Fruit fly (Drosophila melanogaster) whole organism, prepupa: Measurements from ENCODE around the gene APP-BP1.

ENCODE experiments used
- Blimp-1 ChIP-seq: fragments of 200-800 bp; sonication (Bioruptor generic); optimal IDR thresholded peaks from 3 replicates; lab custom pipeline; 2017; ENCODE audit warnings: missing biosample characterization, missing genetic modification characterization, mild to moderate bottlenecking, moderate library complexity, missing genetic modification reagents
- CG10631 ChIP-seq: fragments of 200-800 bp; sonication (Bioruptor generic); optimal IDR thresholded peaks from 2 replicates; lab custom pipeline; 2016; ENCODE audit warnings: missing biosample characterization, missing genetic modification characterization
- CG10669 ChIP-seq: fragments of 200-800 bp; sonication (Bioruptor generic); optimal IDR thresholded peaks from 3 replicates; lab custom pipeline; 2018; ENCODE audit warnings: missing biosample characterization, mild to moderate bottlenecking, missing genetic modification characterization, moderate library complexity
- CG11294 ChIP-seq: fragments of 200-800 bp; sonication (Bioruptor generic); IDR thresholded peaks from 2 replicates; pipeline ENCODE4 v1.3.6; 2022; ENCODE audit warnings: missing biosample characterization, missing genetic modification characterization
- CG11762 ChIP-seq: fragments of 200-800 bp; sonication (Bioruptor generic); optimal IDR thresholded peaks from 3 replicates; lab custom pipeline; 2016; ENCODE audit warnings: missing biosample characterization, missing genetic modification characterization; ENCODE audit not compliant: insufficient read depth
- CG15336 ChIP-seq: fragments of 200-800 bp; sonication (Bioruptor generic); IDR thresholded peaks from 2 replicates; pipeline ENCODE4 v1.3.6; 2022; ENCODE audit warnings: missing biosample characterization, missing genetic modification characterization
- CG16779 ChIP-seq: fragments of 200-800 bp; sonication (Bioruptor generic); optimal IDR thresholded peaks from 3 replicates; lab custom pipeline; 2017; ENCODE audit warnings: missing biosample characterization, mild to moderate bottlenecking, missing genetic modification characterization
- CG3032 ChIP-seq: fragments of 200-800 bp; optimal IDR thresholded peaks from 2 replicates; lab custom pipeline; 2019; ENCODE audit warnings: missing biosample characterization, mild to moderate bottlenecking, missing genetic modification characterization, moderate library complexity
- CG31627 ChIP-seq: fragments of 200-800 bp; sonication (Bioruptor generic); optimal IDR thresholded peaks from 3 replicates; lab custom pipeline; 2016; ENCODE audit warnings: missing biosample characterization, missing genetic modification characterization
- CG32006 ChIP-seq: fragments of 200-800 bp; sonication (Bioruptor generic); optimal IDR thresholded peaks from 3 replicates; lab custom pipeline; 2017; ENCODE audit warnings: missing biosample characterization, mild to moderate bottlenecking, missing genetic modification characterization
- CG34406 ChIP-seq: fragments of 200-800 bp; sonication (Bioruptor generic); optimal IDR thresholded peaks from 3 replicates; lab custom pipeline; 2016; ENCODE audit warnings: missing biosample characterization, missing genetic modification characterization
- CG3919 ChIP-seq: fragments of 200-800 bp; sonication (Bioruptor generic); optimal IDR thresholded peaks from 3 replicates; lab custom pipeline; 2016; ENCODE audit warnings: missing biosample characterization, missing genetic modification characterization
- CG4318 ChIP-seq: fragments of 200-800 bp; sonication (Bioruptor generic); optimal IDR thresholded peaks from 3 replicates; lab custom pipeline; 2017; ENCODE audit warnings: missing biosample characterization, mild to moderate bottlenecking, missing genetic modification characterization
- CG6163 ChIP-seq: fragments of 200-800 bp; sonication (Bioruptor generic); IDR thresholded peaks from 3 replicates; pipeline ENCODE4 v1.3.6; 2022; ENCODE audit warnings: missing biosample characterization, missing genetic modification characterization
- CG6276 ChIP-seq: fragments of 200-800 bp; sonication (Bioruptor generic); optimal IDR thresholded peaks from 2 replicates; lab custom pipeline; 2017; ENCODE audit warnings: missing biosample characterization, mild to moderate bottlenecking, missing genetic modification characterization
- CG6792 ChIP-seq: fragments of 200-800 bp; sonication (Bioruptor generic); optimal IDR thresholded peaks from 3 replicates; lab custom pipeline; 2016; ENCODE audit warnings: missing biosample characterization, missing genetic modification characterization
- CG6808 ChIP-seq: fragments of 200-800 bp; sonication (Bioruptor generic); optimal IDR thresholded peaks from 3 replicates; lab custom pipeline; 2017; ENCODE audit warnings: missing biosample characterization, missing genetic modification characterization, mild to moderate bottlenecking, moderate library complexity, missing genetic modification reagents
- CG6854 ChIP-seq: fragments of 200-800 bp; sonication (Bioruptor generic); optimal IDR thresholded peaks from 2 replicates; lab custom pipeline; 2017; ENCODE audit warnings: missing biosample characterization, mild to moderate bottlenecking, missing genetic modification characterization
- CG7368 ChIP-seq: fragments of 200-800 bp; sonication (Bioruptor generic); optimal IDR thresholded peaks from 3 replicates; lab custom pipeline; 2016; ENCODE audit warnings: missing biosample characterization, missing genetic modification characterization
- CG8119 ChIP-seq: fragments of 200-800 bp; sonication (Bioruptor generic); IDR thresholded peaks from 3 replicates; pipeline ENCODE4 v1.3.6; 2022; ENCODE audit warnings: missing biosample characterization, missing genetic modification characterization
- CG8319 ChIP-seq: fragments of 200-800 bp; sonication (Bioruptor generic); optimal IDR thresholded peaks from 3 replicates; lab custom pipeline; 2016; ENCODE audit warnings: missing biosample characterization, missing genetic modification characterization
- Eip75B ChIP-seq: fragments of 200-800 bp; sonication (Bioruptor generic); optimal IDR thresholded peaks from 3 replicates; lab custom pipeline; 2016; ENCODE audit warnings: missing biosample characterization, missing genetic modification characterization
- Eip78C ChIP-seq: fragments of 200-800 bp; sonication (Bioruptor generic); peaks from one replicate; lab custom pipeline; 2016; ENCODE audit warnings: missing biosample characterization, missing genetic modification characterization
- Eip93F ChIP-seq: fragments of 200-800 bp; sonication (Bioruptor generic); optimal IDR thresholded peaks from 2 replicates; lab custom pipeline; 2016; ENCODE audit warnings: missing biosample characterization, mild to moderate bottlenecking, missing genetic modification characterization
- Ets21C ChIP-seq: fragments of 200-800 bp; sonication (Bioruptor generic); optimal IDR thresholded peaks from 3 replicates; lab custom pipeline; 2016; ENCODE audit warnings: missing biosample characterization, missing genetic modification characterization
- Ets96B ChIP-seq: fragments of 200-800 bp; optimal IDR thresholded peaks from 2 replicates; lab custom pipeline; 2019; ENCODE audit warnings: missing biosample characterization, mild to moderate bottlenecking, missing genetic modification characterization, moderate library complexity
- Hr39 ChIP-seq: fragments of 200-800 bp; sonication (Bioruptor generic); optimal IDR thresholded peaks from 2 replicates; lab custom pipeline; 2016; ENCODE audit warnings: missing biosample characterization, missing genetic modification characterization
- Hr4 ChIP-seq: fragments of 200-800 bp; sonication (Bioruptor generic); optimal IDR thresholded peaks from 3 replicates; lab custom pipeline; 2016; ENCODE audit warnings: missing biosample characterization, missing genetic modification characterization
- OdsH ChIP-seq: fragments of 200-800 bp; sonication (Bioruptor generic); optimal IDR thresholded peaks from 3 replicates; lab custom pipeline; 2016; ENCODE audit warnings: missing biosample characterization, missing genetic modification characterization
- Sox14 ChIP-seq: fragments of 200-800 bp; sonication (Bioruptor generic); optimal IDR thresholded peaks from 3 replicates; lab custom pipeline; 2016; ENCODE audit warnings: missing biosample characterization, missing genetic modification characterization
- Sox15 ChIP-seq: fragments of 200-800 bp; sonication (Bioruptor generic); optimal IDR thresholded peaks from 3 replicates; lab custom pipeline; 2016; ENCODE audit warnings: missing biosample characterization, missing genetic modification characterization
- achi ChIP-seq: fragments of 200-800 bp; sonication (Bioruptor generic); optimal IDR thresholded peaks from 3 replicates; lab custom pipeline; 2016; ENCODE audit warnings: missing biosample characterization, missing genetic modification characterization
- acj6 ChIP-seq: fragments of 200-800 bp; sonication (Bioruptor generic); optimal IDR thresholded peaks from 3 replicates; lab custom pipeline; 2016; ENCODE audit warnings: missing biosample characterization, missing genetic modification characterization
- cyc ChIP-seq: fragments of 200-800 bp; sonication (Bioruptor generic); optimal IDR thresholded peaks from 3 replicates; lab custom pipeline; 2016; ENCODE audit warnings: missing biosample characterization, missing genetic modification characterization
- dsx ChIP-seq: fragments of 200-800 bp; optimal IDR thresholded peaks from 3 replicates; lab custom pipeline; 2019; ENCODE audit warnings: missing biosample characterization, mild to moderate bottlenecking, missing genetic modification characterization, moderate library complexity; ENCODE audit not compliant: poor library complexity, severe bottlenecking
- fd59A ChIP-seq: fragments of 200-800 bp; sonication (Bioruptor generic); optimal IDR thresholded peaks from 2 replicates; lab custom pipeline; 2017; ENCODE audit warnings: missing biosample characterization, mild to moderate bottlenecking, missing genetic modification characterization, missing genetic modification reagents
- fd85E ChIP-seq: fragments of 200-800 bp; sonication (Bioruptor generic); optimal IDR thresholded peaks from 3 replicates; lab custom pipeline; 2016; ENCODE audit warnings: missing biosample characterization, missing genetic modification characterization
- fkh ChIP-seq: fragments of 200-800 bp; sonication (Bioruptor generic); optimal IDR thresholded peaks from 3 replicates; lab custom pipeline; 2017; ENCODE audit warnings: missing biosample characterization, mild to moderate bottlenecking, missing genetic modification characterization, moderate library complexity
- lz ChIP-seq: fragments of 200-800 bp; sonication (Bioruptor generic); optimal IDR thresholded peaks from 3 replicates; lab custom pipeline; 2016; ENCODE audit warnings: missing biosample characterization, missing genetic modification characterization
- net ChIP-seq: fragments of 200-800 bp; sonication (Bioruptor generic); optimal IDR thresholded peaks from 3 replicates; lab custom pipeline; 2016; ENCODE audit warnings: missing biosample characterization, missing genetic modification characterization
- pdm3 ChIP-seq: fragments of 200-800 bp; sonication (Bioruptor generic); optimal IDR thresholded peaks from 3 replicates; lab custom pipeline; 2016; ENCODE audit warnings: missing biosample characterization, missing genetic modification characterization
- salr ChIP-seq, 2 experiments: fragments of 200-800 bp; sonication (Bioruptor generic); optimal IDR thresholded peaks; 3 replicates each; lab custom pipeline; 2016 to 2018; ENCODE audit warnings: missing biosample characterization in 2 of 2, missing genetic modification characterization in 2 of 2, mild to moderate bottlenecking in 1 of 2
- spab ChIP-seq: fragments of 200-800 bp; sonication (Bioruptor generic); optimal IDR thresholded peaks from 2 replicates; lab custom pipeline; 2017; ENCODE audit warnings: missing biosample characterization, mild to moderate bottlenecking, missing genetic modification characterization, missing genetic modification reagents
- svp ChIP-seq: fragments of 200-800 bp; sonication (Bioruptor generic); peaks from one replicate; lab custom pipeline; 2016; ENCODE audit warnings: missing biosample characterization, missing genetic modification characterization
- topi ChIP-seq: fragments of 200-800 bp; sonication (Bioruptor generic); optimal IDR thresholded peaks from 3 replicates; lab custom pipeline; 2016; ENCODE audit warnings: missing biosample characterization, missing genetic modification characterization
- vri ChIP-seq: fragments of 200-800 bp; sonication (Bioruptor generic); optimal IDR thresholded peaks from 3 replicates; lab custom pipeline; 2016; ENCODE audit warnings: missing biosample characterization, mild to moderate bottlenecking, missing genetic modification characterization

Gene APP-BP1

dm6 chr3L:11061200-11061599 is 37.0 kb upstream of the APP-BP1 start, which contains the start of the genes CG6321 and Blos2 (continued):
- TF ChIP-seq fkh (GFP tag; lab: Kevin White, UChicago) = peak; percentile 49
- peak; percentile 51 for TF ChIP-seq vri (GFP tag; lab: Kevin White, UChicago)
- peak; percentile 73 for TF ChIP-seq achi (GFP tag; lab: Kevin White, UChicago)
- peak; percentile 75 for TF ChIP-seq CG3919 (GFP tag; lab: Kevin White, UChicago)
- TF ChIP-seq Eip93F = no peak
- peak; percentile 74 for TF ChIP-seq CG34406 (GFP tag; lab: Kevin White, UChicago)
- TF ChIP-seq CG8319 = peak; percentile 14
- peak; percentile 81 for TF ChIP-seq CG32006
- peak; percentile 69 for TF ChIP-seq CG10631 (GFP tag; lab: Kevin White, UChicago)
- peak; percentile 33 for TF ChIP-seq CG16779
- TF ChIP-seq CG4318 = peak; percentile 37
- peak; percentile 76 for TF ChIP-seq CG6276 (GFP tag; lab: Kevin White, UChicago)
- peak; percentile 52 for TF ChIP-seq CG7368 (GFP tag; lab: Kevin White, UChicago)
- peak; percentile 77 for TF ChIP-seq Ets96B
- peak in 1 of 2 experiments; percentile 44 for TF ChIP-seq salr (GFP tag; optimal IDR thresholded peaks at IDR 0.05; lab: Kevin White, UChicago)
- peak; percentile 95 for TF ChIP-seq Eip78C

- TF ChIP-seq fkh (GFP tag; lab: Kevin White, UChicago) = peak; percentile 5
- TF ChIP-seq dsx (GFP tag; lab: Kevin White, UChicago) = no peak
- TF ChIP-seq Eip78C = peak; percentile 32
These were observed 35.8 kb upstream of the APP-BP1 start, which contains the start of gene CG32069 for dm6 chr3L:11062441-11062840. Gene CG32069, minus strand, starts transcription at chr3L:11062614.

dm6 chr3L:11064689-11065088 is 33.5 kb upstream of the APP-BP1 start, which contains the start of the genes CG32075, CG45101 and SuUR:
Gene CG32075, minus strand, starts transcription at chr3L:11064941.
Gene CG45101, plus strand, starts transcription at chr3L:11064991.
Gene SuUR, plus strand, starts transcription at chr3L:11064991.
- peak; percentile 75 for TF ChIP-seq CG10669 (GFP tag; lab: Kevin White, UChicago)
- TF ChIP-seq CG11762 = peak; percentile 66
- peak; percentile 43 to 59 for TF ChIP-seq salr (GFP tag; optimal IDR thresholded peaks at IDR 0.05; lab: Kevin White, UChicago)
- TF ChIP-seq Eip75B (GFP tag; lab: Kevin White, UChicago) = peak; percentile 83
- peak; percentile 89 for TF ChIP-seq OdsH (GFP tag; lab: Kevin White, UChicago)
- peak; percentile 75 for TF ChIP-seq CG15336 (GFP tag; lab: Robert Waterston, UW)
- TF ChIP-seq Hr39 = peak; percentile 92
- peak; percentile 89 for TF ChIP-seq CG10631 (GFP tag; lab: Kevin White, UChicago)
- TF ChIP-seq fd59A = peak; percentile 39
- TF ChIP-seq topi (GFP tag; lab: Kevin White, UChicago) = peak; percentile 86
- peak; percentile 89 for TF ChIP-seq cyc
- peak; percentile 82 for TF ChIP-seq Sox15 (GFP tag; lab: Kevin White, UChicago)
- peak; percentile 78 for TF ChIP-seq CG3032 (tag; lab: Kevin White, UChicago)
- TF ChIP-seq lz (GFP tag; lab: Kevin White, UChicago) = peak; percentile 91
- no peak for TF ChIP-seq CG6854
- peak; percentile 60; the same call in 2 of the 3 replicates for TF ChIP-seq CG8119 (GFP tag; lab: Robert Waterston, UW)
- peak; percentile 73 for TF ChIP-seq net (GFP tag; lab: Kevin White, UChicago)
- peak; percentile 83 for TF ChIP-seq achi (GFP tag; lab: Kevin White, UChicago)
- TF ChIP-seq acj6 (GFP tag; lab: Kevin White, UChicago) = peak; percentile 88
- peak; percentile 70 for TF ChIP-seq CG6163 (GFP tag; lab: Robert Waterston, UW)
- peak; percentile 80 for TF ChIP-seq CG6792 (GFP tag; lab: Kevin White, UChicago)
- no peak for TF ChIP-seq CG6276 (GFP tag; lab: Kevin White, UChicago)
- no peak for TF ChIP-seq Blimp-1 (GFP tag; lab: Kevin White, UChicago)
- peak; percentile 73 for TF ChIP-seq vri (GFP tag; lab: Kevin White, UChicago)
- TF ChIP-seq svp = no peak
- peak; percentile 89 for TF ChIP-seq Sox14 (GFP tag; lab: Kevin White, UChicago)
- TF ChIP-seq CG32006 = peak; percentile 82
- peak; percentile 80; the same call in 1 of the 2 replicates for TF ChIP-seq CG11294
- TF ChIP-seq Hr4 (GFP tag; lab: Kevin White, UChicago) = peak; percentile 88
- TF ChIP-seq spab (GFP tag; lab: Kevin White, UChicago) = peak; percentile 31
- TF ChIP-seq pdm3 = peak; percentile 90
- peak; percentile 85 for TF ChIP-seq Ets21C (GFP tag; lab: Kevin White, UChicago)
- peak; percentile 66 for TF ChIP-seq dsx (GFP tag; lab: Kevin White, UChicago)
- TF ChIP-seq CG31627 (GFP tag; lab: Kevin White, UChicago) = peak; percentile 92
- no peak for TF ChIP-seq CG6808 (GFP tag; lab: Kevin White, UChicago)
- TF ChIP-seq CG16779 = no peak
- TF ChIP-seq fd85E = no peak
- peak; percentile 92 for TF ChIP-seq Eip78C
